Worm (Caenorhabditis elegans) whole organism, early embryonic: ENCODE results near the gene C09F12.3.

Experiments used
- B0310.2 ChIP-seq: sonication (generic microtip); optimal IDR thresholded peaks from 2 replicates; lab custom pipeline; 2016; ENCODE audit warnings: mild to moderate bottlenecking, missing genetic modification characterization, missing compliant biosample characterization
- F13C5.2 ChIP-seq: sonication (generic microtip); optimal IDR thresholded peaks from 2 replicates; lab custom pipeline; 2017; ENCODE audit warnings: mild to moderate bottlenecking, missing genetic modification characterization, inconsistent platforms, missing compliant biosample characterization
- aly-1 ChIP-seq: sonication (generic microtip); optimal IDR thresholded peaks from 2 replicates; lab custom pipeline; 2016; ENCODE audit warnings: missing genetic modification characterization, missing compliant biosample characterization
- ama-1 ChIP-seq: fragments of 150-350 bp; optimal IDR thresholded peaks from 2 replicates; lab custom pipeline; 2014
- ceh-13 ChIP-seq: fragments of 200-800 bp; sonication (Bioruptor generic); optimal IDR thresholded peaks from 2 replicates; lab custom pipeline; 2018; ENCODE audit warnings: mild to moderate bottlenecking, missing genetic modification characterization, missing compliant biosample characterization
- ceh-36 ChIP-seq: sonication (generic microtip); optimal IDR thresholded peaks from 2 replicates; lab custom pipeline; 2016; ENCODE audit warnings: missing genetic modification characterization, inconsistent platforms, missing compliant biosample characterization
- ets-7 ChIP-seq: sonication (generic microtip); optimal IDR thresholded peaks from 2 replicates; lab custom pipeline; 2016; ENCODE audit warnings: missing genotype, missing genetic modification characterization, missing compliant biosample characterization
- flt-1 ChIP-seq: fragments of 200-800 bp; sonication (Bioruptor generic); IDR thresholded peaks from 2 replicates; pipeline ENCODE4 v1.3.6; 2022; ENCODE audit warnings: missing genetic modification characterization, missing compliant biosample characterization
- hmbx-1 ChIP-seq: sonication (generic microtip); optimal IDR thresholded peaks from 2 replicates; lab custom pipeline; 2016; ENCODE audit warnings: mild to moderate bottlenecking, missing genetic modification characterization, missing compliant biosample characterization
- hmg-4 ChIP-seq: fragments of 200-800 bp; sonication (Bioruptor generic); optimal IDR thresholded peaks from 2 replicates; lab custom pipeline; 2018; ENCODE audit warnings: mild to moderate bottlenecking, missing genetic modification characterization, missing compliant biosample characterization
- hnd-1 ChIP-seq: sonication (generic microtip); optimal IDR thresholded peaks from 2 replicates; lab custom pipeline; 2016; ENCODE audit warnings: missing genetic modification characterization, missing compliant biosample characterization
- pes-1 ChIP-seq: fragments of 200-800 bp; sonication (Bioruptor generic); IDR thresholded peaks from 2 replicates; pipeline ENCODE4 v1.3.6; 2022; ENCODE audit warnings: missing genetic modification reagents, missing genetic modification characterization, missing compliant biosample characterization
- scrt-1 ChIP-seq: fragments of 200-800 bp; sonication (Bioruptor generic); IDR thresholded peaks from 2 replicates; pipeline ENCODE4 v1.3.6; 2022; ENCODE audit warnings: missing genetic modification characterization, missing compliant biosample characterization
- sea-1 ChIP-seq: fragments of 200-800 bp; sonication (Bioruptor generic); conservative IDR thresholded peaks from 2 replicates; pipeline ENCODE4 v1.3.6; 2022; ENCODE audit warnings: missing genetic modification characterization, missing compliant biosample characterization
- tbx-11 ChIP-seq: fragments of 200-800 bp; sonication (Bioruptor generic); IDR thresholded peaks from 2 replicates; pipeline ENCODE4 v1.3.6; 2022; ENCODE audit warnings: missing genetic modification characterization, missing compliant biosample characterization
- tbx-37 ChIP-seq: fragments of 200-800 bp; sonication (Bioruptor generic); conservative IDR thresholded peaks from 2 replicates; pipeline ENCODE4 v1.3.6; 2022; ENCODE audit warnings: missing genetic modification reagents, missing genetic modification characterization, missing compliant biosample characterization
- tra-4 ChIP-seq: sonication (generic microtip); optimal IDR thresholded peaks from 2 replicates; lab custom pipeline; 2017; ENCODE audit warnings: missing genetic modification characterization, missing compliant biosample characterization

Gene C09F12.3

DNA sequence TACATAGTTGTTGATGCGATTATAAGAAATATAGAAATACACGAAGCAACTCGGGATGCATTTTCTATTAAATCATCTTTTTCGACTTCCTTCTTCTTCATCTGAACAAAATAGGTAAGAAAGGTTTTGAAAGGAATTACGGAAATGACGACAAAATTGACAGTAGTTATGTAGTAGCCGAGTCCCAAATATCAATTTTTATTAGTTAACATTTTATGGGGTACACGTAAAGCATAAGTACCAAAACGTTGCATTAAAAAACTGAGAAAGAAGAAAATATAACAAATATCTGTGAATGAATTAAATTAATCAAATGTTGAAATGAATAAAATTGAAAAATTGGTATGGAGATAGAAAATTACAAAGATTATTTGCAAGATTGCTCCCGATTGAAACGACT lies 40.9 kb downstream of the C09F12.3 start, which contains the start of gene col-177:
Gene col-177 (minus strand): TSS at position 101 of the 400 bp plus-strand sequence.
- TF ChIP-seq scrt-1 (GFP tag; lab: Robert Waterston, UW), result no peak
- no peak for TF ChIP-seq hnd-1
- no peak for TF ChIP-seq tbx-37 (GFP tag; lab: Robert Waterston, UW)
- no peak for TF ChIP-seq flt-1 (GFP tag; lab: Robert Waterston, UW)
- no peak for TF ChIP-seq hmg-4 (GFP tag; lab: Kevin White, UChicago)
- TF ChIP-seq hmbx-1 (tag; lab: Kevin White, UChicago), result no peak
- TF ChIP-seq pes-1 (GFP tag; lab: Robert Waterston, UW), result no peak

ce11 chrX:10999176-10999575 lies 43.5 kb downstream of the C09F12.3 start, which contains the start of gene F59F3.6:
TSS of gene F59F3.6 (minus strand) at chrX:10999276.
- no peak for TF ChIP-seq sea-1 (GFP tag; lab: Robert Waterston, UW)
- TF ChIP-seq hmbx-1 (tag; lab: Kevin White, UChicago), result no peak
- TF ChIP-seq aly-1, result no peak
- TF ChIP-seq ets-7, result no peak
- no peak for TF ChIP-seq scrt-1 (GFP tag; lab: Robert Waterston, UW)
- TF ChIP-seq ceh-13, result no peak
- no peak for TF ChIP-seq hnd-1
- TF ChIP-seq pes-1 (GFP tag; lab: Robert Waterston, UW), result no peak
- TF ChIP-seq B0310.2 (tag; lab: Kevin White, UChicago), result no peak
- no peak for TF ChIP-seq flt-1 (GFP tag; lab: Robert Waterston, UW)
- TF ChIP-seq hmg-4 (GFP tag; lab: Kevin White, UChicago), result no peak
- TF ChIP-seq ama-1 (lab: Kevin White, UChicago), result no peak
- no peak for TF ChIP-seq ceh-36 (tag; lab: Kevin White, UChicago)
- no peak for TF ChIP-seq tra-4 (tag; lab: Kevin White, UChicago)
- TF ChIP-seq F13C5.2 (tag; lab: Kevin White, UChicago), result no peak
- TF ChIP-seq tbx-11 (GFP tag; lab: Robert Waterston, UW), result no peak

ce11 chrX:10992177-10992576 lies 50.5 kb downstream of the C09F12.3 start, which contains the start of gene ver-3:
TSS of gene ver-3 (plus strand) at chrX:10992477.
- TF ChIP-seq flt-1 (GFP tag; lab: Robert Waterston, UW) (no peak), ets-7 (no peak), sea-1 (GFP tag; lab: Robert Waterston, UW) (no peak), hmg-4 (GFP tag; lab: Kevin White, UChicago) (no peak), B0310.2 (tag; lab: Kevin White, UChicago) (no peak), tra-4 (tag; lab: Kevin White, UChicago) (no peak), ceh-13 (no peak), ceh-36 (tag; lab: Kevin White, UChicago) (no peak), aly-1 (no peak), pes-1 (GFP tag; lab: Robert Waterston, UW) (no peak), hnd-1 (no peak), scrt-1 (GFP tag; lab: Robert Waterston, UW) (no peak), tbx-37 (GFP tag; lab: Robert Waterston, UW) (no peak), tbx-11 (GFP tag; lab: Robert Waterston, UW) (no peak), F13C5.2 (tag; lab: Kevin White, UChicago) (no peak), hmbx-1 (tag; lab: Kevin White, UChicago) (no peak), ama-1 (lab: Kevin White, UChicago) (no peak)

DNA sequence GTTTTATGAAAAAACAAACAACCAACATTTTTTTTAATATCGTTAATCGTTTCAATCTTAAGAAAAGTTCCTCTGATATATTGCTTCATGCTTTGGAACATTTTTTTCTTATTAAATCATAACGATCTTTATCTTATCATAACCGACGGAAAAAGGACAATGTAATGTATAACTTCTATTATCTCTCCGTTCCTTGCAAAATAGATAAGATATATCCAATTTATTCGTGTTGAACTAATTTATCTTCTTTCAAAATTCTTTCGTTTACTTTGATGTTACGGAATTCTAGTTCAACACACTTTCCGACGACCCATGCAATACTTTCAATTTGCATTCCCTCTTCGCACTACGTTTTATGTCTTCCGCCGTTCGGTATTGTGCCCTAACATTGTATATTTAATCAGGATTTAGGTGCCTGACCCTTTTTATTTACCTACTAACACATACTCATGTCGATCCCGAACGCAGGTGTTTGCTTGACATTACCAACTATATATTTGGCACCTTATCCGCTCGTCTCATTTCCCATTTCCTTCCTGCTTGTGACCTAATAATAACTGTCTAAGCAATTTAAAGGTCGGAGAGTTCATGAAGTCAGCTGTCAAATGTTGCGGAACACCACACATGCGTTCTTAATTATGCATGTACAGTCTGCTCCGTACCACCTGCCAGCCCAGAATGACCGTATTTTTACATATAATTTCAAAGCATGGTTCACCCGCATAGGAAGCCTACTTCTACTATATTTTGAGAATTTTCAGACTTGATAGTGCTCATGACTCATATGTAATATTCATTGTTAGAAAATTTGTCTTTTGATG lies 51.1 kb downstream of the C09F12.3 start:
- no peak for TF ChIP-seq tra-4 (tag; lab: Kevin White, UChicago)
- no peak for TF ChIP-seq aly-1
- TF ChIP-seq ets-7, result no peak
- TF ChIP-seq tbx-37 (GFP tag; lab: Robert Waterston, UW), result no peak
- no peak for TF ChIP-seq B0310.2 (tag; lab: Kevin White, UChicago)
- TF ChIP-seq ceh-13, result no peak
- no peak for TF ChIP-seq pes-1 (GFP tag; lab: Robert Waterston, UW)
- no peak for TF ChIP-seq hmbx-1 (tag; lab: Kevin White, UChicago)
- no peak for TF ChIP-seq hmg-4 (GFP tag; lab: Kevin White, UChicago)
- no peak for TF ChIP-seq ceh-36 (tag; lab: Kevin White, UChicago)
- no peak for TF ChIP-seq ama-1 (lab: Kevin White, UChicago)
- no peak for TF ChIP-seq scrt-1 (GFP tag; lab: Robert Waterston, UW)
- TF ChIP-seq sea-1 (GFP tag; lab: Robert Waterston, UW), result no peak
- TF ChIP-seq hnd-1, result no peak
- TF ChIP-seq F13C5.2 (tag; lab: Kevin White, UChicago), result no peak
- TF ChIP-seq tbx-11 (GFP tag; lab: Robert Waterston, UW), result no peak
- no peak for TF ChIP-seq flt-1 (GFP tag; lab: Robert Waterston, UW)

- TF ChIP-seq hmbx-1 (tag; lab: Kevin White, UChicago) (no peak), ceh-13 (no peak), pes-1 (GFP tag; lab: Robert Waterston, UW) (no peak), F13C5.2 (tag; lab: Kevin White, UChicago) (no peak), ets-7 (no peak), hmg-4 (GFP tag; lab: Kevin White, UChicago) (no peak), tbx-37 (GFP tag; lab: Robert Waterston, UW) (no peak), flt-1 (GFP tag; lab: Robert Waterston, UW) (no peak), sea-1 (GFP tag; lab: Robert Waterston, UW) (no peak), aly-1 (no peak)
These were observed 51.9 kb downstream of the C09F12.3 start for ce11 chrX:10990855-10991176.
